Worm (Caenorhabditis elegans): Measurements from ENCODE around the gene ZC190.8.

The ZC190.8 gene

DNA sequence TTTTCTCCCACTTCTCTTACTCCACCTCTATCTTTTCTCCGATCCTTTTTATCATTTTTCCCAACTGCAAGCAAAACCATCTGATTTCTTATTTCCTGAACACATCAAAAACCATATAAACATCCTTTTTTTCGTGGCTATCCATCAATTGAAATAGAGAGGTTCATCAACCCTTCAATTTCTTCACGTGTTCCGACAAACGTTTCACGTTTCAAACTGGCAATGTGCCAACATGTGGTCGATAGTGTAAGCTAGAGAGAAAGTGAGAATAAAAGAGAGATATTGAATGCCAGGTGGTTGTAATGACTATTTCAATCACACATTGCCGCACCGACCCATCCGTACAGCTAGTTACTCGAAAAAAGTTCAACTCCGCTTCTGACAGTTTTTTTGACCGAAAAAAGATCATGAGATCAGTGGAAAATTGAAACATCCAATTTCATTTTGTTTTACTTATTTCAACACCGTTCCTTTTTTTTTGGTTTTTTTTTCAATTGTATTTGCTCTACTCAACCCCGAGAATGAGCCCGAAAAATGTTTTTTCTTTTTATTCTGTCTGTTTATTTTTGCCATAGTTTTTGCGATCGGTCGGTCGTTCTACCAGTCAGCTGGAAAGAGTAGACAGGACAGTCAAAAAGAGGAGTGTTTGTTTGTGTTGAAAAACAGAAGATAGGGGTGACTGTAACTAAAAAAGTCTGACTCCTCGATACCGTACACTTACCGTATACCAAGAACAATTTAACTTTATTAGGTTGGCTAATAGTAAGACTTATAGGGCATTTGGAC, 28.8 kb downstream of the ZC190.8 start (continued):
- no peak for TF ChIP-seq swsn-7 (tag; optimal IDR thresholded peaks at IDR 0.05)
- TF ChIP-seq vab-15 (tag; optimal IDR thresholded peaks at IDR 0.05), result no peak
- no peak for TF ChIP-seq lin-39 (tag; optimal IDR thresholded peaks at IDR 0.05)
- no peak for TF ChIP-seq ceh-90 (tag; optimal IDR thresholded peaks at IDR 0.05)
- TF ChIP-seq sptf-1 (tag; optimal IDR thresholded peaks at IDR 0.05), result no peak
- TF ChIP-seq nhr-47 (tag; optimal IDR thresholded peaks at IDR 0.05), result no peak
- no peak for TF ChIP-seq nhr-77 (tag; optimal IDR thresholded peaks at IDR 0.05)
- TF ChIP-seq dpl-1 (GFP tag; optimal IDR thresholded peaks at IDR 0.05), result no peak
- TF ChIP-seq mab-9 (GFP tag; IDR thresholded peaks at IDR 0.05), result no peak
- no peak for TF ChIP-seq ceh-82 (tag; optimal IDR thresholded peaks at IDR 0.05)
- TF ChIP-seq fos-1 (tag; optimal IDR thresholded peaks at IDR 0.05), result no peak
- TF ChIP-seq mef-2 (tag; optimal IDR thresholded peaks at IDR 0.05), result no peak
- TF ChIP-seq nhr-76 (tag; optimal IDR thresholded peaks at IDR 0.05), result no peak
- no peak for TF ChIP-seq unc-62 (GFP tag; optimal IDR thresholded peaks at IDR 0.05)
- no peak for TF ChIP-seq aha-1 (tag; optimal IDR thresholded peaks at IDR 0.05)
- TF ChIP-seq nhr-85 (tag), result no peak
- TF ChIP-seq lir-3 (tag; optimal IDR thresholded peaks at IDR 0.05; ENCODE audit: poor library complexity), result no peak
- no peak for TF ChIP-seq ztf-11 (tag; optimal IDR thresholded peaks at IDR 0.05)
- peak; percentile 8 for TF ChIP-seq tbx-2 (tag; optimal IDR thresholded peaks at IDR 0.05)
- TF ChIP-seq blmp-1 (tag; optimal IDR thresholded peaks at IDR 0.05), result peak; percentile 56
- TF ChIP-seq fkh-8 (tag; optimal IDR thresholded peaks at IDR 0.05), result no peak
- TF ChIP-seq efl-1 (optimal IDR thresholded peaks at IDR 0.05), result no peak
- TF ChIP-seq efl-1 (GFP tag; optimal IDR thresholded peaks at IDR 0.05 in 1 of 2), result peak in 1 of 2 experiments; percentile 77
- TF ChIP-seq lsy-2 (tag; optimal IDR thresholded peaks at IDR 0.05), result peak in 1 of 2 experiments; percentile 52
- peak; percentile 60 for TF ChIP-seq nhr-71 (tag; optimal IDR thresholded peaks at IDR 0.05)
- TF ChIP-seq ztf-4 (tag; optimal IDR thresholded peaks at IDR 0.05), result peak; percentile 7
- peak; percentile 15 for TF ChIP-seq unc-130 (tag; optimal IDR thresholded peaks at IDR 0.05)
- no peak for TF ChIP-seq C34B4.2 (tag; optimal IDR thresholded peaks at IDR 0.05)
- no peak for TF ChIP-seq F16B12.6 (tag; optimal IDR thresholded peaks at IDR 0.05)
- peak; percentile 91 for TF ChIP-seq pag-3 (tag; optimal IDR thresholded peaks at IDR 0.05; ENCODE audit: borderline replicate concordance, insufficient read depth)
- no peak for TF ChIP-seq alr-1 (tag; optimal IDR thresholded peaks at IDR 0.05; ENCODE audit: borderline replicate concordance)
- TF ChIP-seq nhr-90 (tag; optimal IDR thresholded peaks at IDR 0.05; ENCODE audit: poor library complexity), result no peak

DNA sequence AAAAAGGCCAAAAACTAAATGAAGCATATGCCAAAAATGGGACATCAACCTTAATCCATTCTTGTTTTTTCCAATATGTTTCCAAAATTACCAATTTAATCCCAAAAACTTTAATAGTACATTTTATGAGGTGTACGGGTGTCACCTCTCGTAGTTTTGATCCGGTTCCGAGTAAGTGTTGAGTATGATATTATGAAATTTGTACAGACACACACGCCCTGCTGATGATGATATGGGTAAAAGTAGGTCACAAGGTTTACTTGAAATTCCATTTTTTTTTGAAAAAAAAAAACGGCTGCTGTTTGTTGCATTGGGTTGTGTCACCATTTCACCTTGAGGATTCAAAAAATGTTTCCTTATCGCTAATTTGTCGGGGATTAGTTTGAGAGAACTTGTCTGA, 29.7 kb downstream of the ZC190.8 start:
- TF ChIP-seq nhr-28 (tag; optimal IDR thresholded peaks at IDR 0.05) (no peak), efl-1 (optimal IDR thresholded peaks at IDR 0.05) (no peak), efl-1 (GFP tag; optimal IDR thresholded peaks at IDR 0.05 in 1 of 2) (peak in 1 of 2 experiments; percentile 79), egl-13 (tag; optimal IDR thresholded peaks at IDR 0.05) (no peak), egl-27 (tag; optimal IDR thresholded peaks at IDR 0.05) (no peak), lin-35 (GFP tag; optimal IDR thresholded peaks at IDR 0.05) (peak in 1 of 2 experiments; percentile 3), isw-1 (GFP tag; IDR thresholded peaks at IDR 0.05) (no peak), skn-1 (tag; optimal IDR thresholded peaks at IDR 0.05) (peak; percentile 80), ceh-90 (tag; optimal IDR thresholded peaks at IDR 0.05) (no peak), nhr-85 (tag) (peak; percentile 51), C04F5.9 (tag; optimal IDR thresholded peaks at IDR 0.05) (no peak)

Data from whole organism, L1 larva.